Fruit fly (Drosophila melanogaster) whole organism, adult: ENCODE data around the gene CG14227.

Experiments used
- Crg-1 ChIP-seq: fragments of 200-800 bp; sonication (Bioruptor generic); optimal IDR thresholded peaks from 2 replicates; lab custom pipeline; 2016; ENCODE audit warnings: missing biosample characterization, missing genetic modification characterization
- Hr96 ChIP-seq: fragments of 200-800 bp; sonication (Bioruptor generic); optimal IDR thresholded peaks from 2 replicates; lab custom pipeline; 2016; ENCODE audit warnings: missing biosample characterization, missing genetic modification characterization
- cnc ChIP-seq, 2 experiments: fragments of >200 bp; optimal IDR thresholded peaks; 2 replicates each; lab custom pipeline; 2017
- kay ChIP-seq: fragments of 200-800 bp; sonication (Bioruptor generic); peaks from one replicate; lab custom pipeline; 2016; ENCODE audit warnings: missing biosample characterization, missing genetic modification characterization, borderline replicate concordance

- TF ChIP-seq Crg-1 (GFP tag; lab: Kevin White, UChicago) (no peak), kay (GFP tag; lab: Kevin White, UChicago) (peak; percentile 61), Hr96 (peak; percentile 79), cnc (optimal IDR thresholded peaks at IDR 0.05; lab: Kevin White, UChicago) (no peak)
Measured at dm6 chrX:19666991-19667409, 21.7 kb downstream of the CG14227 start, which contains the start of gene Zw.
